Fruit fly (Drosophila melanogaster): ENCODE measurements around the gene CG7900.

CG7900 gene

dm6 chr3R:8126316-8127150 is 32.6 kb downstream of the CG7900 start, which contains the start of the genes CG9667 and Arl8 (continued):
- peak; percentile 62 for TF ChIP-seq CG2116 (GFP tag; optimal IDR thresholded peaks at IDR 0.05)
- TF ChIP-seq E2f2 (GFP tag; IDR thresholded peaks at IDR 0.05), result peak; percentile 31
- peak; percentile 53 for TF ChIP-seq CG31224 (GFP tag; IDR thresholded peaks at IDR 0.05)
- TF ChIP-seq Meics (GFP tag; optimal IDR thresholded peaks at IDR 0.05), result peak; percentile 67
- peak; percentile 69 for TF ChIP-seq CG2120 (GFP tag; optimal IDR thresholded peaks at IDR 0.05)
- peak; percentile 49 for TF ChIP-seq CG13123 (GFP tag; optimal IDR thresholded peaks at IDR 0.05)
- peak; percentile 35 for TF ChIP-seq CG3407 (GFP tag; optimal IDR thresholded peaks at IDR 0.05)
- no peak for TF ChIP-seq Deaf1 (tag; optimal IDR thresholded peaks at IDR 0.05)
- no peak for TF ChIP-seq CG7963 (GFP tag; IDR thresholded peaks at IDR 0.05; ENCODE audit: partially characterized antibody)
- peak; percentile 69 for TF ChIP-seq CG13287 (GFP tag; IDR thresholded peaks at IDR 0.05; ENCODE audit: partially characterized antibody)
- no peak for TF ChIP-seq org-1 (GFP tag; optimal IDR thresholded peaks at IDR 0.05)
- TF ChIP-seq ftz-f1 (GFP tag; optimal IDR thresholded peaks at IDR 0.05), result no peak
- no peak for TF ChIP-seq jigr1 (GFP tag; IDR thresholded peaks at IDR 0.05)
- TF ChIP-seq CG11247 (GFP tag; IDR thresholded peaks at IDR 0.05), result peak; percentile 48
- TF ChIP-seq inv (GFP tag; IDR thresholded peaks at IDR 0.05; ENCODE audit: partially characterized antibody), result no peak
- no peak for TF ChIP-seq Atf3 (GFP tag; optimal IDR thresholded peaks at IDR 0.05)
- TF ChIP-seq Fer2 (tag; optimal IDR thresholded peaks at IDR 0.05), result peak; percentile 52
- TF ChIP-seq CG16863 (GFP tag; optimal IDR thresholded peaks at IDR 0.05), result no peak
- TF ChIP-seq Drgx (GFP tag; IDR thresholded peaks at IDR 0.05), result 0 out of 2 replicates have a peak, but pooled peaks have one; percentile 26
- TF ChIP-seq CG12155 (GFP tag; optimal IDR thresholded peaks at IDR 0.05), result peak; percentile 61
- TF ChIP-seq yki (optimal IDR thresholded peaks at IDR 0.05), result peak; percentile 22
- TF ChIP-seq al (GFP tag; IDR thresholded peaks at IDR 0.05), result peak; percentile 68
- no peak for TF ChIP-seq tna (GFP tag; IDR thresholded peaks at IDR 0.05; ENCODE audit: partially characterized antibody)
- peak; percentile 53 for TF ChIP-seq CG18764 (GFP tag; optimal IDR thresholded peaks at IDR 0.05)
- TF ChIP-seq CG13775 (GFP tag; optimal IDR thresholded peaks at IDR 0.05), result peak; percentile 60
- peak; percentile 50 for TF ChIP-seq klu (GFP tag; IDR thresholded peaks at IDR 0.05)
- peak; percentile 51 for TF ChIP-seq fd96Cb (tag; optimal IDR thresholded peaks at IDR 0.05)

dm6 chr3R:8127151-8127690 is 33.3 kb downstream of the CG7900 start:
- TF ChIP-seq kay (GFP tag; optimal IDR thresholded peaks at IDR 0.05) (peak; percentile 62), Hr78 (GFP tag; optimal IDR thresholded peaks at IDR 0.05) (peak in 1 of 2 experiments; percentile 71), CG12391 (tag; optimal IDR thresholded peaks at IDR 0.05) (no peak), gcm (GFP tag; optimal IDR thresholded peaks at IDR 0.05) (peak; percentile 74), CG2199 (GFP tag; IDR thresholded peaks at IDR 0.05) (0 out of 3 replicates have a peak, but pooled peaks have one; percentile 43), sens (GFP tag) (peak; percentile 77), CG15479 (GFP tag; optimal IDR thresholded peaks at IDR 0.05) (peak; percentile 56), Med (GFP tag) (peak; percentile 61), Eip74EF (GFP tag; optimal IDR thresholded peaks at IDR 0.05) (peak in 1 of 2 experiments; percentile 79), CG12744 (GFP tag; optimal IDR thresholded peaks at IDR 0.05) (no peak)

Measured in whole organism, embryonic.